Worm (Caenorhabditis elegans) whole organism, midembryonic: ENCODE measurements around the gene str-67.

Experiments used
- T22C8.4 ChIP-seq: fragments of 200-800 bp; sonication (Bioruptor generic); IDR thresholded peaks from 2 replicates; pipeline ENCODE4 v1.3.6; 2022; ENCODE audit warnings: missing genetic modification characterization, missing compliant biosample characterization
- flt-1 ChIP-seq: fragments of 200-800 bp; sonication (Bioruptor generic); IDR thresholded peaks from 2 replicates; pipeline ENCODE4 v1.3.6; 2022; ENCODE audit warnings: missing genetic modification characterization, missing compliant biosample characterization

DNA sequence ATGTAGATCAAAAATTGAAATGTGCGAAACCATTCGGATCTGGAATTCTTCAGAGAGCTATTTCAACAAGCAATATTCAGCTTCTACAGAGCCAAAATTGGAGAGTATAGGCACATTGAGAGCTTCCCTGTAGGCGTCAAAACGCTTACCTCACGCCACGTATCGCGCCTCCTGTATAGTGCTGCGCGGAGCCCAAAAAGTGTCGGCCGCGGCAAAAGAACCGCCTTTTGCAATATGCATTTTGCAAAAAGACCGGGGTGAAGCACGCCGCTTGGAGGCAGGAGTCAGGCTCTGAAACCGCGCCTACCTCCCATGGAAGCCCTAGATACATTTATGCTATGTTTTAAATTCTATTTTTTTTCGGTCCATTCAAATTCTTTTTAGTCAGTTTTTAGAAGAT is 12.7 kb downstream of the str-67 start:
- TF ChIP-seq T22C8.4 (GFP tag; lab: Robert Waterston, UW) (no peak), flt-1 (GFP tag; lab: Robert Waterston, UW) (no peak)
